Fruit fly (Drosophila melanogaster) whole organism, embryonic: ENCODE results near the gene yellow-b.

Source experiments
- Adf1 ChIP-seq: fragments of 200-800 bp; sonication (Bioruptor generic); IDR thresholded peaks from 2 replicates; pipeline ENCODE4 v1.3.6; 2022; ENCODE audit warnings: missing biosample characterization, missing genetic modification characterization
- BEAF-32 ChIP-seq: fragments of 200-800 bp; sonication (Bioruptor generic); optimal IDR thresholded peaks from 3 replicates; lab custom pipeline; 2017; ENCODE audit warnings: missing biosample characterization, missing genetic modification characterization, mild to moderate bottlenecking, moderate library complexity, missing genetic modification reagents
- CG10209 ChIP-seq: fragments of 200-800 bp; sonication (Bioruptor generic); optimal IDR thresholded peaks from 3 replicates; lab custom pipeline; 2017; ENCODE audit warnings: missing biosample characterization, mild to moderate bottlenecking, missing genetic modification characterization, missing genetic modification reagents
- CG10267 ChIP-seq: fragments of 200-800 bp; sonication (Bioruptor generic); optimal IDR thresholded peaks from 2 replicates; lab custom pipeline; 2018; ENCODE audit warnings: missing biosample characterization, mild to moderate bottlenecking, missing genetic modification characterization, moderate library complexity
- CG11696 ChIP-seq: fragments of 200-800 bp; sonication (Bioruptor generic); IDR thresholded peaks from 2 replicates; pipeline ENCODE4 v1.3.6; 2022; ENCODE audit warnings: missing biosample characterization, missing genetic modification characterization
- CG13894 ChIP-seq: fragments of 200-800 bp; sonication (Bioruptor generic); optimal IDR thresholded peaks from 3 replicates; lab custom pipeline; 2018; ENCODE audit warnings: missing biosample characterization, mild to moderate bottlenecking, missing genetic modification characterization, moderate library complexity
- CG14441 ChIP-seq: fragments of 200-800 bp; sonication (Bioruptor generic); IDR thresholded peaks from 2 replicates; pipeline ENCODE4 v1.3.6; 2022; ENCODE audit warnings: missing biosample characterization, missing genetic modification characterization
- CG14710 ChIP-seq: fragments of 200-800 bp; sonication (Bioruptor generic); optimal IDR thresholded peaks from 3 replicates; lab custom pipeline; 2019; ENCODE audit warnings: missing biosample characterization, mild to moderate bottlenecking, missing genetic modification characterization, moderate library complexity
- CG17186 ChIP-seq: fragments of 200-800 bp; sonication (Bioruptor generic); optimal IDR thresholded peaks from 3 replicates; lab custom pipeline; 2017; ENCODE audit warnings: missing biosample characterization, missing genetic modification reagents, missing genetic modification characterization
- CG2116 ChIP-seq: fragments of 200-800 bp; sonication (Bioruptor generic); optimal IDR thresholded peaks from 3 replicates; lab custom pipeline; 2018; ENCODE audit warnings: missing biosample characterization, mild to moderate bottlenecking, missing genetic modification characterization
- CG2678 ChIP-seq: fragments of 200-800 bp; sonication (Bioruptor generic); optimal IDR thresholded peaks from 3 replicates; lab custom pipeline; 2019; ENCODE audit warnings: missing biosample characterization, mild to moderate bottlenecking, missing genetic modification characterization, moderate library complexity
- CG30020 ChIP-seq: fragments of 200-800 bp; optimal IDR thresholded peaks from 2 replicates; lab custom pipeline; 2019; ENCODE audit warnings: missing biosample characterization, mild to moderate bottlenecking, missing genetic modification characterization, moderate library complexity
- CG33213 ChIP-seq: fragments of 200-800 bp; sonication (Bioruptor generic); optimal IDR thresholded peaks from 3 replicates; lab custom pipeline; 2016; ENCODE audit warnings: missing biosample characterization, missing genetic modification characterization
- CG34224 ChIP-seq: fragments of 200-800 bp; sonication (Bioruptor generic); IDR thresholded peaks from 3 replicates; pipeline ENCODE4 v1.3.6; 2022; ENCODE audit warnings: missing biosample characterization, missing genetic modification characterization; ENCODE audit not compliant: partially characterized antibody
- CG42726 ChIP-seq: fragments of 200-800 bp; sonication (Bioruptor generic); IDR thresholded peaks from 2 replicates; pipeline ENCODE4 v1.3.6; 2022; ENCODE audit warnings: missing biosample characterization, missing genetic modification characterization; ENCODE audit not compliant: partially characterized antibody
- CG4617 ChIP-seq: fragments of 200-800 bp; sonication (Bioruptor generic); optimal IDR thresholded peaks from 3 replicates; lab custom pipeline; 2016; ENCODE audit warnings: missing biosample characterization, missing genetic modification characterization, borderline replicate concordance
- CG7963 ChIP-seq: fragments of 200-800 bp; sonication (Bioruptor generic); IDR thresholded peaks from 3 replicates; pipeline ENCODE4 v1.3.6; 2022; ENCODE audit warnings: missing biosample characterization, missing genetic modification characterization; ENCODE audit not compliant: partially characterized antibody
- CG9797 ChIP-seq: fragments of 200-800 bp; sonication (Bioruptor generic); optimal IDR thresholded peaks from 3 replicates; lab custom pipeline; 2018; ENCODE audit warnings: missing biosample characterization, mild to moderate bottlenecking, missing genetic modification characterization
- Dp ChIP-seq: fragments of 200-800 bp; sonication (Bioruptor generic); optimal IDR thresholded peaks from 2 replicates; lab custom pipeline; 2018; ENCODE audit warnings: missing biosample characterization, mild to moderate bottlenecking, missing genetic modification characterization, moderate library complexity
- Drgx ChIP-seq: fragments of 200-800 bp; sonication (Bioruptor generic); IDR thresholded peaks from 2 replicates; pipeline ENCODE4 v1.3.6; 2022; ENCODE audit warnings: missing biosample characterization, missing genetic modification characterization
- Hey ChIP-seq: fragments of 200-800 bp; sonication (Bioruptor generic); optimal IDR thresholded peaks from 3 replicates; lab custom pipeline; 2018; ENCODE audit warnings: missing biosample characterization, mild to moderate bottlenecking, missing genetic modification characterization
- Hr39 ChIP-seq: fragments of >200 bp; optimal IDR thresholded peaks from 2 replicates; lab custom pipeline; 2017
- MBD-R2 ChIP-seq: fragments of 200-800 bp; sonication (Bioruptor generic); IDR thresholded peaks from 2 replicates; pipeline ENCODE4 v1.3.6; 2022; ENCODE audit warnings: missing biosample characterization, missing genetic modification characterization
- MESR4 ChIP-seq: fragments of 200-800 bp; sonication (Bioruptor generic); optimal IDR thresholded peaks from 2 replicates; lab custom pipeline; 2018; ENCODE audit warnings: missing biosample characterization, mild to moderate bottlenecking, missing genetic modification characterization, moderate library complexity
- Med ChIP-seq: fragments of 200-800 bp; sonication (Bioruptor generic); peaks from one replicate; lab custom pipeline; 2016; ENCODE audit warnings: missing biosample characterization, missing genetic modification characterization, mild to moderate bottlenecking, inconsistent platforms, moderate library complexity
- YL-1 ChIP-seq: fragments of 200-800 bp; sonication (Bioruptor generic); optimal IDR thresholded peaks from 3 replicates; lab custom pipeline; 2017; ENCODE audit warnings: missing biosample characterization, mild to moderate bottlenecking, missing genetic modification characterization
- al ChIP-seq: fragments of 200-800 bp; sonication (Bioruptor generic); IDR thresholded peaks from 2 replicates; pipeline ENCODE4 v1.3.6; 2022; ENCODE audit warnings: missing biosample characterization, missing genetic modification characterization
- az2 ChIP-seq: fragments of 200-800 bp; sonication (Bioruptor generic); optimal IDR thresholded peaks from 3 replicates; lab custom pipeline; 2016; ENCODE audit warnings: missing biosample characterization, missing genetic modification characterization
- bcd ChIP-seq: fragments of 200-800 bp; sonication (Bioruptor generic); optimal IDR thresholded peaks from 2 replicates; lab custom pipeline; 2017; ENCODE audit warnings: missing biosample characterization, mild to moderate bottlenecking, missing genetic modification characterization
- dati ChIP-seq: fragments of 200-800 bp; sonication (Bioruptor generic); IDR thresholded peaks from 2 replicates; pipeline ENCODE4 v1.3.6; 2022; ENCODE audit warnings: missing biosample characterization, missing genetic modification characterization
- emc ChIP-seq: fragments of 200-800 bp; sonication (Bioruptor generic); optimal IDR thresholded peaks from 2 replicates; lab custom pipeline; 2016; ENCODE audit warnings: missing biosample characterization, missing genetic modification characterization
- gfzf ChIP-seq: fragments of 200-800 bp; sonication (Bioruptor generic); optimal IDR thresholded peaks from 2 replicates; lab custom pipeline; 2016; ENCODE audit warnings: missing biosample characterization, mild to moderate bottlenecking, missing genetic modification characterization, moderate library complexity
- oc ChIP-seq: fragments of 200-800 bp; sonication (Bioruptor generic); optimal IDR thresholded peaks from 2 replicates; lab custom pipeline; 2018; ENCODE audit warnings: missing biosample characterization, mild to moderate bottlenecking, missing genetic modification characterization, moderate library complexity
- p53 ChIP-seq: fragments of 200-800 bp; sonication (Bioruptor generic); optimal IDR thresholded peaks from 2 replicates; lab custom pipeline; 2016; ENCODE audit warnings: missing biosample characterization, missing genetic modification characterization
- phol ChIP-seq: fragments of 200-800 bp; sonication (Bioruptor generic); optimal IDR thresholded peaks from 3 replicates; lab custom pipeline; 2018; ENCODE audit warnings: missing biosample characterization, mild to moderate bottlenecking, missing genetic modification characterization, moderate library complexity
- pzg ChIP-seq: fragments of 200-800 bp; sonication (Bioruptor generic); optimal IDR thresholded peaks from 3 replicates; lab custom pipeline; 2018; ENCODE audit warnings: missing biosample characterization, mild to moderate bottlenecking, missing genetic modification characterization, moderate library complexity
- sob ChIP-seq: fragments of 200-800 bp; sonication (Bioruptor generic); IDR thresholded peaks from 2 replicates; pipeline ENCODE4 v1.3.6; 2022; ENCODE audit warnings: missing biosample characterization, missing genetic modification characterization
- stwl ChIP-seq: fragments of 200-800 bp; sonication (Bioruptor generic); optimal IDR thresholded peaks from 3 replicates; lab custom pipeline; 2018; ENCODE audit warnings: missing biosample characterization, mild to moderate bottlenecking, missing genetic modification characterization, moderate library complexity
- trem ChIP-seq: fragments of 200-800 bp; optimal IDR thresholded peaks from 3 replicates; lab custom pipeline; 2019; ENCODE audit warnings: missing biosample characterization, mild to moderate bottlenecking, missing genetic modification characterization, moderate library complexity
- vvl ChIP-seq: fragments of 200-800 bp; sonication (Bioruptor generic); IDR thresholded peaks from 2 replicates; pipeline ENCODE4 v1.3.6; 2022; ENCODE audit warnings: missing biosample characterization, missing genetic modification characterization
- zen ChIP-seq: fragments of 200-800 bp; sonication (Bioruptor generic); optimal IDR thresholded peaks from 3 replicates; lab custom pipeline; 2018; ENCODE audit warnings: missing biosample characterization, mild to moderate bottlenecking, missing genetic modification characterization, moderate library complexity

yellow-b gene

DNA sequence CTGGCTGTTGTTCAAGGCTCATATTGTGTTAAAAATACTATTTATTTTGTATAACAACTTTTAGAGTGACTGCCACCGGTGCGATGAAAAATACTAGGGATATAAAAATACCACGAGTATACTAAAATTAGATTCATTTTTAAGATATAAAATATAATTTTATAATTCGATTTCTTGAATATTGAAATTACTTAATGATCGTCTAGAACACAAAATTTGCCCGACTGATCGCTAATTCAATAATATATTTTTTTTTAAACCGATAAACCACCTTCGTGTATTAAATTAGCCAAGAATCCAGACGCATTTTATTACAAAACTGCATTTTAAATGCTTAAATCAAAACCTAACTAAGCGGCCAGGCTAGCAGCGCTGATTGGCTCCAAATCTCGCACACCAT, 23.2 kb upstream of the yellow-b start, which contains the start of gene CG17996:
CG17996 (minus strand) TSS at position 101 of the 400 bp plus-strand sequence.
- TF ChIP-seq al (GFP tag; lab: Robert Waterston, UW): no peak
- peak; percentile 30 for TF ChIP-seq gfzf (GFP tag; lab: Kevin White, UChicago)

DNA sequence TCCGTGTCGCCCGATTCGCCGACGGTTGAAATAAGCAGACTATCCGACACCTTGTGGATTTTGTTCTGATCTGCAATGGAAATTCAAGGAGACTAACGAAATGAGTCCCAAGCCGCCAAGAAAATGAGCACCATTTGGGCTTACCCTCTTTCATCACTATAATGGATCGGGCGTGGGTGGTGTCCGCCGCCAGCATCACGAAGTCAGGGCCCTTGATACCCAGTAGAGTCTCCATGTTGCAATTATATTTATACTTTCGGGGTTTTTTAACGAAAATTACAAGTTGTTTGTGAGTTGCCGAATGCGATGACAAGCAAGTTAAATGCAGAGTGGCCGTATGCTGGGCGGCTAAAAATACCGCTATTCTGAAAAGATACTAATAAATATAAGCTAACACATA, 22.3 kb upstream of the yellow-b start, which contains the start of gene Prosbeta4:
Prosbeta4 (minus strand) TSS at position 335 of the 400 bp plus-strand sequence.
- TF ChIP-seq MBD-R2 (GFP tag; lab: Robert Waterston, UW) (peak; percentile 50), Adf1 (no peak), pzg (peak; percentile 15), Dp (GFP tag; lab: Kevin White, UChicago) (peak; percentile 13), CG4617 (peak; percentile 3), gfzf (GFP tag; lab: Kevin White, UChicago) (peak; percentile 42), MESR4 (GFP tag; lab: Kevin White, UChicago) (peak; percentile 68), CG42726 (GFP tag; lab: Robert Waterston, UW) (peak; percentile 10; the same call in 1 of the 2 replicates), CG14441 (GFP tag; lab: Robert Waterston, UW) (no peak)

DNA sequence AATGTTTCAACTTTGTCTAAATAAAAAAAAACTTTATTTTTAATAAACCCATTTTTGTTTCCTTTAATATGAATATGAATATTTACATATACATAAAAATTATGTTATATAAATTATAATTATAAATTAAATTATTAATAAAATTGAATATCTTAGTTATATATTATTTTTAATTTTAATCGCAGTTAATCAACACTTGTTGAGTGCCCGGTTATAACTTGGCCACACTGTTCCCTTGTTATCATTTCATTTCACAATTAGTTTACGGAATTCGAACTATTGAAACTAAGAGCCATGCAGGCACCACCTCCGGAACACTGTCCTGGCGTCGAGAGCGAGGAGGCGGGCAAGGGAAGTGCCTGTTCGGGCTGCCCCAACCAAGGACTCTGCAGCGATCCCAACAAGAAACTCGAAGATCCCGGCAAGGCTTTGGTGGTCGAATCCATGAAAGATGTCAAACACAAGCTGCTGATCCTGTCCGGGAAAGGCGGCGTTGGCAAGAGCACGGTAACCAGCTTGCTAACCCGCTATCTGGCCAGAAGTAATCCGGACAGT, 21.7 kb upstream of the yellow-b start, which contains the start of gene Nubp1:
Nubp1 (plus strand) TSS at position 213 of the 555 bp plus-strand sequence.
- TF ChIP-seq stwl (tag; lab: Kevin White, UChicago) (peak; percentile 76), pzg (peak; percentile 11), MESR4 (GFP tag; lab: Kevin White, UChicago) (peak; percentile 68), CG10267 (tag; lab: Kevin White, UChicago) (peak; percentile 67), CG34224 (0 out of 3 replicates have a peak, but pooled peaks have one; percentile 31), CG2678 (tag; lab: Kevin White, UChicago) (no peak), Med (GFP tag; lab: Kevin White, UChicago) (peak; percentile 57), MBD-R2 (GFP tag; lab: Robert Waterston, UW) (peak; percentile 50), CG4617 (peak; percentile 67), Hey (tag; lab: Kevin White, UChicago) (no peak), dati (no peak), sob (peak; percentile 10; the same call in 1 of the 2 replicates), oc (tag; lab: Kevin White, UChicago) (no peak)

DNA sequence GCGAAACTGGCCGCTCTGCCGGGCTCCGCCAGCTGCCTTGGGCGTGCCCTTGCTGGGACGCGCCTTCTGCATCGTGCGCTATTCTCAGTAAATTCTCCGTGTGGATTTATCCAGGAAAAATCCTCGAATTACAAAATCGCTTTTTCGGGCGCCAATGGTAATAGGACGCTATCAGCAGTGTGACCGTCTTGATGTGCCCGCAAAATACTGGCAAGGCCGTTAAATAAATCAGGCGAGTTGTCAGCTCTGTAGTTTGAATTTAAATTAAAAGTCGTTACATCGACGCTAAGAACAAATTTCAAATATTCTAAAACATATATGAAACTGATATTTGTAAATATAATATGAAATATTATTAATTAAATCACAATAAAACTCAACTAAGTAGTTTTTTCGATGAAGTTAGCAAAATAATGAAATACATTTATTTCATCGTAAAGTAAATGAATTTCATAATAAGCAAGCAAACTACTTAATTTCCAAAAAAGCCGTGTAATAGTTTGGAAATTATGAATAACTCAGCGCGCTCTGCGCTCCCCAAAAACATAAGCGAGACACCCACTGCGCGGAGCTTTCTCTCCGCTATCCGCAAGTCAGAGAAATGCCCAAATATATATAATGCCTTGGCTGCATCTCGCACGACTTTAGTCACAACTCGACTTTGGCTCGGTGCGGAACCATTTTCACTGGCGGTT, 15.8 kb upstream of the yellow-b start, which contains the start of the genes glu and ChLD3:
glu (minus strand) TSS at position 183 of the 695 bp plus-strand sequence.
ChLD3 (plus strand) TSS at position 645 of the 695 bp plus-strand sequence.
- peak; percentile 22; the same call in 1 of the 2 replicates for TF ChIP-seq Drgx (GFP tag; lab: Robert Waterston, UW)
- TF ChIP-seq p53 (GFP tag; lab: Kevin White, UChicago): no peak
- peak; percentile 38 for TF ChIP-seq CG14710 (tag; lab: Kevin White, UChicago)
- TF ChIP-seq CG30020 (tag; lab: Kevin White, UChicago): peak; percentile 3
- TF ChIP-seq bcd (GFP tag; lab: Kevin White, UChicago): no peak
- TF ChIP-seq CG10209 (GFP tag; lab: Kevin White, UChicago): no peak
- TF ChIP-seq YL-1 (GFP tag; lab: Kevin White, UChicago): peak; percentile 5
- no peak for TF ChIP-seq CG13894 (tag; lab: Kevin White, UChicago)
- peak; percentile 29 for TF ChIP-seq CG17186
- no peak for TF ChIP-seq Hr39 (lab: Kevin White, UChicago)
- TF ChIP-seq CG7963 (GFP tag; lab: Robert Waterston, UW): 0 out of 3 replicates have a peak, but pooled peaks have one; percentile 35
- peak; percentile 24 for TF ChIP-seq BEAF-32 (GFP tag; lab: Kevin White, UChicago)
- peak; percentile 77 for TF ChIP-seq CG9797 (GFP tag; lab: Kevin White, UChicago)
- peak; percentile 43 for TF ChIP-seq MESR4 (GFP tag; lab: Kevin White, UChicago)
- TF ChIP-seq CG11696 (GFP tag; lab: Robert Waterston, UW): no peak
- no peak for TF ChIP-seq az2 (GFP tag; lab: Kevin White, UChicago)
- peak; percentile 15 for TF ChIP-seq CG2116 (GFP tag; lab: Kevin White, UChicago)
- peak; percentile 72 for TF ChIP-seq pzg
- TF ChIP-seq trem (tag; lab: Kevin White, UChicago): peak; percentile 100
- no peak for TF ChIP-seq zen
- TF ChIP-seq stwl (tag; lab: Kevin White, UChicago): peak; percentile 39
- TF ChIP-seq vvl: 0 out of 2 replicates have a peak, but pooled peaks have one; percentile 29
- TF ChIP-seq phol (tag; lab: Kevin White, UChicago): peak; percentile 28
- TF ChIP-seq CG33213 (GFP tag; lab: Kevin White, UChicago): peak; percentile 15
- TF ChIP-seq emc (GFP tag; lab: Kevin White, UChicago): no peak
